Worm (Caenorhabditis elegans): ENCODE measurements around the gene C13F10.7.

ce11 chrV:7175201-7175600 lies 47.9 kb downstream of the C13F10.7 start, which contains the start of gene lgc-39:
- no peak for TF ChIP-seq mep-1 (tag; optimal IDR thresholded peaks at IDR 0.05)
- no peak for TF ChIP-seq ces-1 (GFP tag; optimal IDR thresholded peaks at IDR 0.05)
- no peak for TF ChIP-seq lin-13 (tag; optimal IDR thresholded peaks at IDR 0.05)
- no peak for TF ChIP-seq bed-3 (GFP tag; optimal IDR thresholded peaks at IDR 0.05)
- no peak for TF ChIP-seq nhr-12 (tag; optimal IDR thresholded peaks at IDR 0.05)
- no peak for TF ChIP-seq lsy-2 (tag; optimal IDR thresholded peaks at IDR 0.05)
- no peak for TF ChIP-seq nhr-28 (tag; optimal IDR thresholded peaks at IDR 0.05)
- no peak for TF ChIP-seq elt-3 (tag; optimal IDR thresholded peaks at IDR 0.05)
- no peak for TF ChIP-seq nhr-237 (tag; optimal IDR thresholded peaks at IDR 0.05)
- no peak for TF ChIP-seq pha-4 (tag; optimal IDR thresholded peaks at IDR 0.05)
- no peak for TF ChIP-seq unc-39 (tag; optimal IDR thresholded peaks at IDR 0.05)
- no peak for TF ChIP-seq tbx-8 (GFP tag; optimal IDR thresholded peaks at IDR 0.05)
